Worm (Caenorhabditis elegans) whole organism, L4 larva: Measurements from ENCODE around the gene lgc-48.
A peak's percentile ranks its signal among the peaks of the same experiment; 100 is the strongest.

Experiments used
- F10B5.3 ChIP-seq: sonication (generic microtip); optimal IDR thresholded peaks from 2 replicates; lab custom pipeline; 2016; ENCODE audit warnings: mild to moderate bottlenecking, missing genetic modification characterization, missing compliant biosample characterization
- T20F7.1 ChIP-seq: fragments of 200-800 bp; sonication (Bioruptor generic); optimal IDR thresholded peaks from 2 replicates; lab custom pipeline; 2018; ENCODE audit warnings: mild to moderate bottlenecking, missing genetic modification characterization, missing compliant biosample characterization
- Y105C5A.15 ChIP-seq: fragments of 200-800 bp; sonication (Bioruptor generic); IDR thresholded peaks from 2 replicates; pipeline ENCODE4 v1.3.6; 2022; ENCODE audit warnings: missing genetic modification characterization, missing compliant biosample characterization
- Y48G9A.11 ChIP-seq: fragments of 200-800 bp; sonication (Bioruptor generic); IDR thresholded peaks from 2 replicates; pipeline ENCODE4 v1.3.6; 2022; ENCODE audit warnings: missing genetic modification reagents, missing genetic modification characterization, missing compliant biosample characterization
- Y5F2A.4 ChIP-seq: fragments of 200-800 bp; sonication (Bioruptor generic); optimal IDR thresholded peaks from 2 replicates; lab custom pipeline; 2018; ENCODE audit warnings: mild to moderate bottlenecking, missing genetic modification characterization, missing compliant biosample characterization
- Y75B8A.6 ChIP-seq: fragments of 200-800 bp; sonication (Bioruptor generic); IDR thresholded peaks from 2 replicates; pipeline ENCODE4 v1.3.6; 2022; ENCODE audit warnings: missing genetic modification reagents, missing genetic modification characterization, missing compliant biosample characterization
- ZK337.2 ChIP-seq: fragments of 200-800 bp; sonication (Bioruptor generic); IDR thresholded peaks from 2 replicates; pipeline ENCODE4 v1.3.6; 2022; ENCODE audit warnings: missing genetic modification reagents, missing genetic modification characterization, missing compliant biosample characterization
- ama-1 ChIP-seq: fragments of 150-350 bp; optimal IDR thresholded peaks from 2 replicates; lab custom pipeline; 2014; ENCODE audit warnings: inconsistent platforms, mixed read lengths
- arid-1 ChIP-seq: fragments of 200-800 bp; sonication (Bioruptor generic); conservative IDR thresholded peaks from 2 replicates; pipeline ENCODE4 v1.3.6; 2022; ENCODE audit warnings: missing genetic modification reagents, missing genetic modification characterization, missing compliant biosample characterization
- attf-4 ChIP-seq: sonication (generic microtip); optimal IDR thresholded peaks from 3 replicates; lab custom pipeline; 2017; ENCODE audit warnings: missing biosample characterization, missing genetic modification characterization
- ceh-20 ChIP-seq: fragments of 200-800 bp; sonication (Bioruptor generic); IDR thresholded peaks from 2 replicates; pipeline ENCODE4 v1.3.6; 2022; ENCODE audit warnings: missing genetic modification reagents, missing genetic modification characterization, missing compliant biosample characterization
- ceh-28 ChIP-seq: fragments of 150-350 bp; optimal IDR thresholded peaks from 2 replicates; lab custom pipeline; 2014; ENCODE audit warnings: missing biosample characterization, missing genetic modification reagents, missing genetic modification characterization
- ceh-32 ChIP-seq: sonication (generic microtip); optimal IDR thresholded peaks from 2 replicates; lab custom pipeline; 2016; ENCODE audit warnings: mild to moderate bottlenecking, missing genetic modification characterization, missing compliant biosample characterization; ENCODE audit not compliant: poor library complexity
- ceh-62 ChIP-seq: sonication (generic microtip); optimal IDR thresholded peaks from 2 replicates; lab custom pipeline; 2017; ENCODE audit warnings: missing biosample characterization, missing genetic modification characterization
- ces-1 ChIP-seq: fragments of 150-350 bp; sonication (generic microtip); optimal IDR thresholded peaks from 4 replicates; lab custom pipeline; 2014; ENCODE audit warnings: missing biosample characterization, missing genetic modification reagents, missing genetic modification characterization
- ctbp-1 ChIP-seq: fragments of 200-800 bp; sonication (Bioruptor generic); IDR thresholded peaks from 2 replicates; pipeline ENCODE4 v1.3.6; 2022; ENCODE audit warnings: missing genetic modification reagents, missing genetic modification characterization, missing compliant biosample characterization
- daf-19 ChIP-seq: fragments of 200-800 bp; sonication (Bioruptor generic); conservative IDR thresholded peaks from 2 replicates; pipeline ENCODE4 v1.3.6; 2022; ENCODE audit warnings: missing genetic modification characterization, missing compliant biosample characterization
- daf-8 ChIP-seq: fragments of 200-800 bp; sonication (Bioruptor generic); IDR thresholded peaks from 2 replicates; pipeline ENCODE4 v1.3.6; 2022; ENCODE audit warnings: missing genetic modification characterization, missing compliant biosample characterization
- dmd-9 ChIP-seq: fragments of 200-800 bp; sonication (Bioruptor generic); IDR thresholded peaks from 2 replicates; pipeline ENCODE4 v1.3.6; 2022; ENCODE audit warnings: missing genetic modification reagents, missing genetic modification characterization, missing compliant biosample characterization
- duxl-1 ChIP-seq: sonication (generic microtip); optimal IDR thresholded peaks from 2 replicates; lab custom pipeline; 2016; ENCODE audit warnings: mild to moderate bottlenecking, missing genetic modification characterization, moderate library complexity, missing compliant biosample characterization; ENCODE audit not compliant: poor library complexity
- dve-1 ChIP-seq: sonication (generic microtip); optimal IDR thresholded peaks from 2 replicates; lab custom pipeline; 2017; ENCODE audit warnings: antibody characterized with exemption, mild to moderate bottlenecking, missing genetic modification characterization, missing compliant biosample characterization; ENCODE audit not compliant: insufficient read depth
- egl-27 ChIP-seq: sonication (generic microtip); optimal IDR thresholded peaks from 3 replicates; lab custom pipeline; 2017; ENCODE audit warnings: missing biosample characterization, missing genetic modification reagents, missing genetic modification characterization
- hlh-30 ChIP-seq: sonication (generic microtip); optimal IDR thresholded peaks from 2 replicates; lab custom pipeline; 2017; ENCODE audit warnings: antibody characterized with exemption, mild to moderate bottlenecking, missing genetic modification characterization, missing compliant biosample characterization; ENCODE audit not compliant: insufficient read depth
- hmg-1.1 ChIP-seq: fragments of 200-800 bp; sonication (Bioruptor generic); IDR thresholded peaks from 2 replicates; pipeline ENCODE4 v1.3.6; 2022; ENCODE audit warnings: missing genetic modification reagents, missing genetic modification characterization, missing compliant biosample characterization
- lim-7 ChIP-seq: fragments of 200-800 bp; sonication (Bioruptor generic); IDR thresholded peaks from 2 replicates; pipeline ENCODE4 v1.3.6; 2022; ENCODE audit warnings: missing genetic modification characterization, missing compliant biosample characterization
- lin-13 ChIP-seq: fragments of 150-350 bp; optimal IDR thresholded peaks from 2 replicates; lab custom pipeline; 2014; ENCODE audit warnings: missing biosample characterization, missing genetic modification reagents, missing genetic modification characterization
- lin-38 ChIP-seq: fragments of 200-800 bp; sonication (Bioruptor generic); IDR thresholded peaks from 2 replicates; pipeline ENCODE4 v1.3.6; 2022; ENCODE audit warnings: missing genetic modification reagents, missing genetic modification characterization, missing compliant biosample characterization
- lir-3 ChIP-seq: sonication (generic microtip); optimal IDR thresholded peaks from 2 replicates; lab custom pipeline; 2016; ENCODE audit warnings: mild to moderate bottlenecking, missing genetic modification characterization, missing compliant biosample characterization
- mdl-1 ChIP-seq, 2 experiments: fragments of 150-350 bp in 1 of 2; sonication (generic microtip) in 1 of 2; optimal IDR thresholded peaks; 2 replicates each; lab custom pipeline; 2014 to 2017; ENCODE audit warnings: missing biosample characterization in 2 of 2, missing genetic modification characterization in 2 of 2
- mdt-29 ChIP-seq: fragments of 200-800 bp; sonication (Bioruptor generic); IDR thresholded peaks from 2 replicates; pipeline ENCODE4 v1.3.6; 2022; ENCODE audit warnings: missing genetic modification reagents, missing genetic modification characterization, missing compliant biosample characterization
- mxl-3 ChIP-seq: fragments of 200-800 bp; sonication (Bioruptor generic); optimal IDR thresholded peaks from 2 replicates; lab custom pipeline; 2018; ENCODE audit warnings: mild to moderate bottlenecking, missing genetic modification characterization, missing compliant biosample characterization
- nhr-10 ChIP-seq: fragments of 150-350 bp; optimal IDR thresholded peaks from 2 replicates; lab custom pipeline; 2014; ENCODE audit warnings: missing biosample characterization, missing genetic modification characterization
- nhr-102 ChIP-seq: sonication (generic microtip); optimal IDR thresholded peaks from 2 replicates; lab custom pipeline; 2016; ENCODE audit warnings: mild to moderate bottlenecking, missing genetic modification characterization, moderate library complexity, missing compliant biosample characterization
- nhr-11 ChIP-seq: fragments of 150-350 bp; optimal IDR thresholded peaks from 2 replicates; lab custom pipeline; 2014; ENCODE audit warnings: missing biosample characterization, missing genetic modification characterization
- nhr-111 ChIP-seq: fragments of 200-800 bp; sonication (Bioruptor generic); optimal IDR thresholded peaks from 2 replicates; lab custom pipeline; 2018; ENCODE audit warnings: mild to moderate bottlenecking, missing genetic modification characterization, missing compliant biosample characterization
- nhr-28 ChIP-seq: fragments of 150-350 bp; optimal IDR thresholded peaks from 2 replicates; lab custom pipeline; 2014; ENCODE audit warnings: missing biosample characterization, missing genetic modification characterization
- nhr-42 ChIP-seq: fragments of 200-800 bp; sonication (Bioruptor generic); IDR thresholded peaks from 2 replicates; pipeline ENCODE4 v1.3.6; 2022; ENCODE audit warnings: missing genetic modification characterization, missing compliant biosample characterization
- nhr-77 ChIP-seq: fragments of 150-350 bp; optimal IDR thresholded peaks from 2 replicates; lab custom pipeline; 2014; ENCODE audit warnings: missing biosample characterization, missing genetic modification characterization
- php-3 ChIP-seq: fragments of 200-800 bp; sonication (Bioruptor generic); IDR thresholded peaks from 2 replicates; pipeline ENCODE4 v1.3.6; 2022; ENCODE audit warnings: missing genetic modification reagents, missing genetic modification characterization, missing compliant biosample characterization
- pqm-1 ChIP-seq: sonication (generic microtip); optimal IDR thresholded peaks from 2 replicates; lab custom pipeline; 2017; ENCODE audit warnings: missing biosample characterization, missing genetic modification characterization
- saeg-2 ChIP-seq: fragments of 200-800 bp; sonication (Bioruptor generic); IDR thresholded peaks from 2 replicates; pipeline ENCODE4 v1.3.6; 2022; ENCODE audit warnings: missing genetic modification reagents, missing genetic modification characterization, missing compliant biosample characterization
- skn-1 ChIP-seq: fragments of 150-350 bp; optimal IDR thresholded peaks from 2 replicates; lab custom pipeline; 2014; ENCODE audit warnings: missing biosample characterization, missing genetic modification characterization
- snpc-1.2 ChIP-seq: fragments of 200-800 bp; sonication (Bioruptor generic); IDR thresholded peaks from 2 replicates; pipeline ENCODE4 v1.3.6; 2022; ENCODE audit warnings: missing genetic modification reagents, missing genetic modification characterization, missing compliant biosample characterization
- snpc-4 ChIP-seq: fragments of 150-350 bp; optimal IDR thresholded peaks from 2 replicates; lab custom pipeline; 2014; ENCODE audit warnings: missing biosample characterization, missing genetic modification characterization
- unc-39 ChIP-seq: sonication (generic microtip); optimal IDR thresholded peaks from 2 replicates; lab custom pipeline; 2017; ENCODE audit warnings: missing biosample characterization, missing genetic modification characterization
- vab-7 ChIP-seq: fragments of 200-800 bp; sonication (Bioruptor generic); IDR thresholded peaks from 2 replicates; pipeline ENCODE4 v1.3.6; 2022; ENCODE audit warnings: missing genetic modification reagents, missing genetic modification characterization, missing compliant biosample characterization
- zfp-3 ChIP-seq: fragments of 200-800 bp; sonication (Bioruptor generic); conservative IDR thresholded peaks from 2 replicates; pipeline ENCODE4 v1.3.6; 2022; ENCODE audit warnings: missing genetic modification reagents, missing genetic modification characterization, missing compliant biosample characterization
- zip-2 ChIP-seq: fragments of 150-350 bp; optimal IDR thresholded peaks from 2 replicates; lab custom pipeline; 2014; ENCODE audit warnings: missing biosample characterization, missing genetic modification characterization
- ztf-11 ChIP-seq: fragments of 150-350 bp; optimal IDR thresholded peaks from 2 replicates; lab custom pipeline; 2014; ENCODE audit warnings: missing biosample characterization, missing genetic modification characterization
- ztf-7 ChIP-seq: fragments of 150-350 bp; optimal IDR thresholded peaks from 2 replicates; lab custom pipeline; 2014; ENCODE audit warnings: missing biosample characterization, missing genetic modification characterization

Gene lgc-48

DNA sequence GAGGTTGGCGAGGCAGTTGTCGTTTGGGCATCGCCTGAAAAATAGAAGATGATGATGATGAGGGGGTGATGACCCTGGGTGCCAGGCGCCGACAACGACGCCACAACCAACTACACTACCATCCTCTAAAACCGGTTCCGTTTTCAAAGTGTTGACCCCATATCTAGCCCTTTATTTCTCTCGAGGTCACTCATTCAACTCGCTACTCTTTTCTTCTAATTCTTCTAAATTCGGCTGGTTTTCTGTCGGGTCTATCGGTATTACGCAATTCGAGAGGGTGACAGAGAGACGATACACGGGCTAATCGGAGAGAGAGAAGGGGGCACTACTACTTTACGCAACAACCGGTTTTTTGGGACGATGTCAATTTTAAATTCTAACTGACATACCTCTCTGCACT lies 31.3 kb downstream of the lgc-48 start (continued):
- TF ChIP-seq Y48G9A.11, result no peak
- TF ChIP-seq zfp-3 (GFP tag; lab: Robert Waterston, UW), result no peak
- no peak for TF ChIP-seq arid-1 (GFP tag; lab: Robert Waterston, UW)
- peak; percentile 90 for TF ChIP-seq nhr-28 (tag; lab: Kevin White, UChicago)
- TF ChIP-seq ceh-28 (tag; lab: Kevin White, UChicago), result no peak

DNA sequence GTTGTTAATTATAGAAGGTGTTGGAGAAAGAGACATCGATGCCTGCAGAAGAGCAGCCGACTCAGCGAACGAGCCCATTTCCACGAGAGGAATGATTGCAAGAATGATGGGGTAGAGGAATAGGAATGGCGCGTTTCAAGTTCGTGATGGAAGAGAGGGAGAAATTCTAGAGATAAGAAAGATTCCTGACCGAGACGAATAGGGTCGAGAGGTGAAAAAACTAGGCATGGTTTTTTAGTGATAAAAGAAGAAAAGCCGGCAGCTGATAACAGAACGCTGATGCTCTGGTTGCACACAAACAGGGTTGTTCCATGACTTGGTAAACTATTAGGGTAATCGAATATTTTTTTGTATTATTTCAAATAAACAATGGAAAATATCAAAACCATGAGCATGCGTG lies 32.8 kb downstream of the lgc-48 start:
- peak in 1 of 2 experiments; percentile 49 for TF ChIP-seq mdl-1 (tag; optimal IDR thresholded peaks at IDR 0.05; lab: Kevin White, UChicago)
- TF ChIP-seq ceh-20 (GFP tag; lab: Robert Waterston, UW), result no peak
- TF ChIP-seq ces-1 (GFP tag; lab: Kevin White, UChicago), result no peak
- TF ChIP-seq dmd-9 (GFP tag; lab: Robert Waterston, UW), result no peak
- no peak for TF ChIP-seq hmg-1.1 (GFP tag; lab: Robert Waterston, UW)
- peak; percentile 75 for TF ChIP-seq nhr-77 (tag; lab: Kevin White, UChicago)
- TF ChIP-seq ama-1, result no peak
- no peak for TF ChIP-seq zip-2 (tag; lab: Kevin White, UChicago)
- no peak for TF ChIP-seq ZK337.2
- TF ChIP-seq skn-1 (tag; lab: Kevin White, UChicago), result no peak
- peak; percentile 14 for TF ChIP-seq nhr-102 (tag; lab: Kevin White, UChicago)
- no peak for TF ChIP-seq duxl-1 (tag; lab: Kevin White, UChicago)
- TF ChIP-seq nhr-111 (GFP tag; lab: Kevin White, UChicago), result no peak
- no peak for TF ChIP-seq nhr-42 (GFP tag; lab: Robert Waterston, UW)
- no peak for TF ChIP-seq snpc-4 (tag; lab: Kevin White, UChicago)
- no peak for TF ChIP-seq daf-19
- TF ChIP-seq ceh-62 (tag; lab: Kevin White, UChicago), result no peak
- no peak for TF ChIP-seq mxl-3 (GFP tag; lab: Kevin White, UChicago)
- TF ChIP-seq dve-1 (tag; lab: Kevin White, UChicago), result peak; percentile 64
- TF ChIP-seq lim-7 (GFP tag; lab: Robert Waterston, UW), result no peak
- no peak for TF ChIP-seq lin-13 (GFP tag; lab: Kevin White, UChicago)
- TF ChIP-seq ztf-7, result no peak
- no peak for TF ChIP-seq T20F7.1 (GFP tag; lab: Kevin White, UChicago)
- no peak for TF ChIP-seq attf-4
- TF ChIP-seq hlh-30 (tag; lab: Kevin White, UChicago), result peak; percentile 29
- TF ChIP-seq mdt-29 (GFP tag; lab: Robert Waterston, UW), result no peak
- no peak for TF ChIP-seq unc-39 (tag; lab: Kevin White, UChicago)
- no peak for TF ChIP-seq daf-8 (GFP tag; lab: Robert Waterston, UW)
- no peak for TF ChIP-seq nhr-10 (tag; lab: Kevin White, UChicago)
- TF ChIP-seq snpc-1.2 (GFP tag; lab: Robert Waterston, UW), result no peak
- TF ChIP-seq egl-27 (tag; lab: Kevin White, UChicago), result no peak
- no peak for TF ChIP-seq lir-3 (tag; lab: Kevin White, UChicago)
- TF ChIP-seq F10B5.3 (tag; lab: Kevin White, UChicago), result no peak
- no peak for TF ChIP-seq vab-7 (GFP tag; lab: Robert Waterston, UW)
- TF ChIP-seq php-3 (GFP tag; lab: Robert Waterston, UW), result peak; percentile 39; the same call in 1 of the 2 replicates
- TF ChIP-seq Y48G9A.11, result no peak
- TF ChIP-seq nhr-11, result no peak
- TF ChIP-seq ceh-28 (tag; lab: Kevin White, UChicago), result no peak
- TF ChIP-seq saeg-2 (GFP tag; lab: Robert Waterston, UW), result no peak
- no peak for TF ChIP-seq ztf-11 (tag; lab: Kevin White, UChicago)
- TF ChIP-seq pqm-1 (tag; lab: Kevin White, UChicago), result peak; percentile 92
- TF ChIP-seq Y105C5A.15, result no peak
- no peak for TF ChIP-seq ctbp-1
- no peak for TF ChIP-seq lin-38
- TF ChIP-seq ceh-32, result no peak
- no peak for TF ChIP-seq Y5F2A.4 (GFP tag; lab: Kevin White, UChicago)
- no peak for TF ChIP-seq Y75B8A.6 (GFP tag; lab: Robert Waterston, UW)
